Fruit fly (Drosophila melanogaster) whole organism: ENCODE results near the gene CG10919.

ENCODE experiments used
- CG8478 ChIP-seq: fragments of >200 bp; optimal IDR thresholded peaks from 2 replicates; lab custom pipeline; 2018; ENCODE audit warnings: inconsistent platforms
- Dll ChIP-seq: fragments of >200 bp; optimal IDR thresholded peaks from 2 replicates; lab custom pipeline; 2017
- EcR ChIP-seq, 2 experiments: fragments of >200 bp; optimal IDR thresholded peaks; 2 replicates each; lab custom pipeline; 2017; ENCODE audit warnings: missing biosample characterization in 2 of 2, missing genetic modification characterization in 2 of 2, missing genetic modification reagents in 2 of 2
- pan ChIP-seq: fragments of >200 bp; optimal IDR thresholded peaks from 2 replicates; lab custom pipeline; 2017
- psq ChIP-seq: fragments of >200 bp; optimal IDR thresholded peaks from 2 replicates; lab custom pipeline; 2017
- usp ChIP-seq: fragments of >200 bp; optimal IDR thresholded peaks from 2 replicates; lab custom pipeline; 2017; ENCODE audit warnings: missing biosample characterization, missing genetic modification characterization, mixed read lengths

DNA sequence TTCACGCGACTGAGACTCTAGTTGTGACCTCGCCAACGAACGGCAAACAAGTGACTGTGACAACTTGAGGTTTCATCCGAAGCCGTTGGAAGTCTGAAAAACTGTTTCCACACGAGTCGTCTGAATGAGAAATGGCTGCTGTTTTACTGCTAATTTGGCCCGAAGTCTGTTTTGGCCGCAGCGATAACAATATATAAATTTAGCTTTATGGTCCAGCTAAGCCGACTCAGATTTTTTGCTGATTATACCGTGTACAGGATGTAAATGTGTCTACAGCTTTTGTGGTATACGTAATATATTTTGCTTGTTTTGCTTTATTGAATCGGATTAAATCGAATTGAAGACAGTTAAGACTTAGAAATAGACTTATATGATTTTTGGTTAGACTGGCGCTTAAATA lies 46.4 kb downstream of the CG10919 start, which contains the start of gene CG18268:
- TF ChIP-seq usp (GFP tag; lab: Kevin White, UChicago) (no peak), Dll (lab: Kevin White, UChicago) (no peak), CG8478 (lab: Kevin White, UChicago) (no peak), EcR (GFP tag; optimal IDR thresholded peaks at IDR 0.05; lab: Kevin White, UChicago) (no peak), pan (lab: Kevin White, UChicago) (no peak), psq (lab: Kevin White, UChicago) (no peak)
